Fruit fly (Drosophila melanogaster) whole organism, embryonic: ENCODE results near the gene RpS17.

Experiments used
- Bdp1 ChIP-seq: fragments of 200-800 bp; sonication (Bioruptor generic); optimal IDR thresholded peaks from 3 replicates; lab custom pipeline; 2016; ENCODE audit warnings: missing biosample characterization, missing genetic modification characterization
- CG10431 ChIP-seq: fragments of 200-800 bp; sonication (Bioruptor generic); optimal IDR thresholded peaks from 3 replicates; lab custom pipeline; 2018; ENCODE audit warnings: missing biosample characterization, mild to moderate bottlenecking, missing genetic modification characterization
- CG12219 ChIP-seq: fragments of 200-800 bp; sonication (Bioruptor generic); optimal IDR thresholded peaks from 3 replicates; lab custom pipeline; 2018; ENCODE audit warnings: missing biosample characterization, mild to moderate bottlenecking, missing genetic modification characterization
- CG12942 ChIP-seq: fragments of 200-800 bp; sonication (Bioruptor generic); optimal IDR thresholded peaks from 3 replicates; lab custom pipeline; 2016; ENCODE audit warnings: missing biosample characterization, missing genetic modification characterization
- CG15601 ChIP-seq: fragments of 200-800 bp; sonication (Bioruptor generic); optimal IDR thresholded peaks from 3 replicates; lab custom pipeline; 2019; ENCODE audit warnings: missing biosample characterization, mild to moderate bottlenecking, missing genetic modification characterization, moderate library complexity
- CG16863 ChIP-seq: fragments of 200-800 bp; sonication (Bioruptor generic); optimal IDR thresholded peaks from 3 replicates; lab custom pipeline; 2016; ENCODE audit warnings: missing biosample characterization, missing genetic modification characterization
- CG17328 ChIP-seq: fragments of 200-800 bp; sonication (Bioruptor generic); IDR thresholded peaks from 2 replicates; pipeline ENCODE4 v1.3.6; 2022; ENCODE audit warnings: missing biosample characterization, missing genetic modification characterization
- CG1792 ChIP-seq: fragments of 200-800 bp; sonication (Bioruptor generic); optimal IDR thresholded peaks from 2 replicates; lab custom pipeline; 2016; ENCODE audit warnings: missing biosample characterization, missing genetic modification characterization
- CG18764 ChIP-seq: fragments of 200-800 bp; sonication (Bioruptor generic); optimal IDR thresholded peaks from 3 replicates; lab custom pipeline; 2016; ENCODE audit warnings: missing biosample characterization, missing genetic modification characterization
- CG34422 ChIP-seq: fragments of 200-800 bp; sonication (Bioruptor generic); IDR thresholded peaks from 3 replicates; pipeline ENCODE4 v1.3.6; 2022; ENCODE audit warnings: missing biosample characterization, missing genetic modification characterization
- CG3726 ChIP-seq: fragments of 200-800 bp; sonication (Bioruptor generic); IDR thresholded peaks from 3 replicates; pipeline ENCODE4, ENCODE4 v1.3.6; 2022; ENCODE audit warnings: missing biosample characterization, missing genetic modification characterization
- CG7556 ChIP-seq: fragments of 200-800 bp; sonication (Bioruptor generic); optimal IDR thresholded peaks from 2 replicates; lab custom pipeline; 2017; ENCODE audit warnings: missing biosample characterization, mild to moderate bottlenecking, missing genetic modification characterization
- CG7928 ChIP-seq: fragments of 200-800 bp; sonication (Bioruptor generic); optimal IDR thresholded peaks from 2 replicates; lab custom pipeline; 2017; ENCODE audit warnings: missing biosample characterization, mild to moderate bottlenecking, missing genetic modification characterization
- CG7987 ChIP-seq: fragments of 200-800 bp; sonication (Bioruptor generic); optimal IDR thresholded peaks from 2 replicates; lab custom pipeline; 2018; ENCODE audit warnings: missing biosample characterization, mild to moderate bottlenecking, missing genetic modification characterization, moderate library complexity
- CG8290 ChIP-seq, 3 experiments: fragments of 200-800 bp; sonication (Bioruptor generic); optimal IDR thresholded peaks; 2 replicates each; lab custom pipeline; 2016 to 2019; ENCODE audit warnings: missing biosample characterization in 3 of 3, missing genetic modification characterization in 3 of 3, mild to moderate bottlenecking in 2 of 3, moderate library complexity in 1 of 3
- CG8359 ChIP-seq: fragments of 200-800 bp; sonication (Bioruptor generic); optimal IDR thresholded peaks from 2 replicates; lab custom pipeline; 2017; ENCODE audit warnings: missing biosample characterization, mild to moderate bottlenecking, missing genetic modification characterization, borderline replicate concordance
- CG9932 ChIP-seq: fragments of 200-800 bp; sonication (Bioruptor generic); IDR thresholded peaks from 2 replicates; pipeline ENCODE4 v1.3.6; 2022; ENCODE audit warnings: missing biosample characterization, missing genetic modification characterization
- Drgx ChIP-seq: fragments of 200-800 bp; sonication (Bioruptor generic); IDR thresholded peaks from 2 replicates; pipeline ENCODE4 v1.3.6; 2022; ENCODE audit warnings: missing biosample characterization, missing genetic modification characterization
- GATAe ChIP-seq: fragments of 200-800 bp; sonication (Bioruptor generic); conservative IDR thresholded peaks from 2 replicates; pipeline ENCODE4 v1.3.6; 2022; ENCODE audit warnings: missing biosample characterization, missing genetic modification characterization
- HLH3B ChIP-seq: fragments of 200-800 bp; sonication (Bioruptor generic); IDR thresholded peaks from 2 replicates; pipeline ENCODE4 v1.3.6; 2022; ENCODE audit warnings: missing biosample characterization, missing genetic modification characterization
- Hand ChIP-seq: fragments of 200-800 bp; sonication (Bioruptor generic); optimal IDR thresholded peaks from 2 replicates; lab custom pipeline; 2017; ENCODE audit warnings: mild to moderate bottlenecking, missing biosample characterization, missing genetic modification reagents, missing genetic modification characterization
- Hsf ChIP-seq: fragments of 200-800 bp; sonication (Bioruptor generic); optimal IDR thresholded peaks from 3 replicates; lab custom pipeline; 2016; ENCODE audit warnings: missing biosample characterization, missing genetic modification characterization
- Mrtf ChIP-seq: fragments of 200-800 bp; sonication (Bioruptor generic); IDR thresholded peaks from 3 replicates; pipeline ENCODE4 v1.3.6; 2022; ENCODE audit warnings: missing biosample characterization, missing genetic modification characterization
- Usf ChIP-seq: fragments of 200-800 bp; sonication (Bioruptor generic); optimal IDR thresholded peaks from 2 replicates; lab custom pipeline; 2017; ENCODE audit warnings: missing genotype, missing biosample characterization, missing genetic modification characterization
- ab ChIP-seq: fragments of 200-800 bp; sonication (Bioruptor generic); optimal IDR thresholded peaks from 2 replicates; lab custom pipeline; 2016; ENCODE audit warnings: missing biosample characterization, missing genetic modification characterization
- ac ChIP-seq: fragments of 200-800 bp; sonication (Bioruptor generic); optimal IDR thresholded peaks from 3 replicates; lab custom pipeline; 2017; ENCODE audit warnings: missing biosample characterization, mild to moderate bottlenecking, missing genetic modification characterization
- ap ChIP-seq: fragments of 200-800 bp; sonication (Bioruptor generic); IDR thresholded peaks from 2 replicates; pipeline ENCODE4 v1.3.6; 2022; ENCODE audit warnings: missing biosample characterization, missing genetic modification characterization
- caup ChIP-seq: fragments of 200-800 bp; sonication (Bioruptor generic); optimal IDR thresholded peaks from 3 replicates; lab custom pipeline; 2017; ENCODE audit warnings: missing biosample characterization, mild to moderate bottlenecking, missing genetic modification characterization, moderate library complexity; ENCODE audit not compliant: severe bottlenecking
- crc ChIP-seq: fragments of 200-800 bp; sonication (Bioruptor generic); optimal IDR thresholded peaks from 2 replicates; lab custom pipeline; 2016; ENCODE audit warnings: missing biosample characterization, missing genetic modification characterization
- crp ChIP-seq, 2 experiments: fragments of 200-800 bp; sonication (Bioruptor generic); optimal IDR thresholded peaks; 2 replicates in 1 of 2; 3 replicates in 1 of 2; lab custom pipeline; 2017; ENCODE audit warnings: missing biosample characterization in 2 of 2, missing genetic modification characterization in 2 of 2, mild to moderate bottlenecking in 1 of 2, moderate library complexity in 1 of 2
- disco-r ChIP-seq: fragments of 200-800 bp; sonication (Bioruptor generic); optimal IDR thresholded peaks from 2 replicates; lab custom pipeline; 2016; ENCODE audit warnings: missing biosample characterization, missing genetic modification characterization
- dm ChIP-seq: fragments of 200-800 bp; sonication (Bioruptor generic); optimal IDR thresholded peaks from 3 replicates; lab custom pipeline; 2016; ENCODE audit warnings: missing biosample characterization, missing genetic modification characterization
- dysf ChIP-seq: fragments of 200-800 bp; sonication (Bioruptor generic); IDR thresholded peaks from 3 replicates; pipeline ENCODE4 v1.3.6; 2022; ENCODE audit warnings: missing biosample characterization, missing genetic modification characterization
- en ChIP-seq: fragments of 200-800 bp; sonication (Bioruptor generic); optimal IDR thresholded peaks from 2 replicates; lab custom pipeline; 2016; ENCODE audit warnings: missing biosample characterization, missing genetic modification characterization
- gcm ChIP-seq: fragments of 200-800 bp; sonication (Bioruptor generic); optimal IDR thresholded peaks from 2 replicates; lab custom pipeline; 2019; ENCODE audit warnings: missing biosample characterization, mild to moderate bottlenecking, missing genetic modification characterization, moderate library complexity
- gfzf ChIP-seq: fragments of 200-800 bp; sonication (Bioruptor generic); optimal IDR thresholded peaks from 2 replicates; lab custom pipeline; 2016; ENCODE audit warnings: missing biosample characterization, mild to moderate bottlenecking, missing genetic modification characterization, moderate library complexity
- hb ChIP-seq: fragments of 200-800 bp; sonication (Bioruptor generic); IDR thresholded peaks from 3 replicates; pipeline ENCODE4 v1.3.6; 2022; ENCODE audit warnings: missing biosample characterization, missing genetic modification characterization; ENCODE audit not compliant: partially characterized antibody
- lab ChIP-seq: fragments of 200-800 bp; sonication (Bioruptor generic); optimal IDR thresholded peaks from 3 replicates; lab custom pipeline; 2017; ENCODE audit warnings: missing biosample characterization, missing genetic modification characterization, mild to moderate bottlenecking, moderate library complexity, missing genetic modification reagents
- lilli ChIP-seq: fragments of 200-800 bp; sonication (Bioruptor generic); optimal IDR thresholded peaks from 3 replicates; lab custom pipeline; 2016; ENCODE audit warnings: missing biosample characterization, missing genetic modification characterization
- nerfin-2 ChIP-seq: fragments of 200-800 bp; sonication (Bioruptor generic); IDR thresholded peaks from 2 replicates; pipeline ENCODE4 v1.3.6; 2022; ENCODE audit warnings: missing biosample characterization, missing genetic modification characterization; ENCODE audit not compliant: partially characterized antibody
- ranshi ChIP-seq: fragments of 200-800 bp; sonication (Bioruptor generic); IDR thresholded peaks from 2 replicates; pipeline ENCODE4 v1.3.6; 2022; ENCODE audit warnings: missing biosample characterization, missing genetic modification characterization
- slbo ChIP-seq: fragments of 200-800 bp; sonication (Bioruptor generic); IDR thresholded peaks from 2 replicates; pipeline ENCODE4 v1.3.6; 2022; ENCODE audit warnings: missing biosample characterization, missing genetic modification characterization
- tap ChIP-seq: fragments of 200-800 bp; optimal IDR thresholded peaks from 3 replicates; lab custom pipeline; 2019; ENCODE audit warnings: missing biosample characterization, mild to moderate bottlenecking, missing genetic modification characterization, moderate library complexity
- trem ChIP-seq: fragments of 200-800 bp; optimal IDR thresholded peaks from 3 replicates; lab custom pipeline; 2019; ENCODE audit warnings: missing biosample characterization, mild to moderate bottlenecking, missing genetic modification characterization, moderate library complexity
- vvl ChIP-seq: fragments of 200-800 bp; sonication (Bioruptor generic); IDR thresholded peaks from 2 replicates; pipeline ENCODE4 v1.3.6; 2022; ENCODE audit warnings: missing biosample characterization, missing genetic modification characterization
- wek ChIP-seq: fragments of 200-800 bp; sonication (Bioruptor generic); optimal IDR thresholded peaks from 3 replicates; lab custom pipeline; 2018; ENCODE audit warnings: missing biosample characterization, mild to moderate bottlenecking, missing genetic modification characterization, moderate library complexity
- wor ChIP-seq: fragments of 200-800 bp; sonication (Bioruptor generic); IDR thresholded peaks from 2 replicates; pipeline ENCODE4 v1.3.6; 2022; ENCODE audit warnings: missing biosample characterization, missing genetic modification characterization
- zf30C ChIP-seq: fragments of 200-800 bp; sonication (Bioruptor generic); optimal IDR thresholded peaks from 3 replicates; lab custom pipeline; 2018; ENCODE audit warnings: missing biosample characterization, mild to moderate bottlenecking, missing genetic modification characterization

Gene RpS17

DNA sequence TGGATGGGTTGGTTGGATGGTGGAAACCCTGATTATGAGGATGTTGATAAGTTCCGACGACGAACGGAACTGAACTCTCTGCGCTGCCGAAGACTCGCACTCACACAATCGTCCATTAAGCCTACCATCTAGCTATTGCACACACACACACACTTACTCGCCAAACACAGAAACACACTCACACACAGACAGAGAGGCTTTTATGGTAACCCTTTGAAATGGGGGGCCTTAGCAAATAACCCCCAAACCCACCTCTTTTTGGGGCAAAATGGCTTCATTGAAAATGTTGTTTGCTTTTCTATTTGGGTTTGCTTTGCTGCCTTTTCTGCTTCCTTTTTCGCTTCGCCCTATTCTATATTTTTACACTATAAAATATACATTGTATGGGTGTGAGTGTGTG lies 39.5 kb upstream of the RpS17 start (continued):
- TF ChIP-seq disco-r (GFP tag; lab: Kevin White, UChicago) (no peak), ap (GFP tag; lab: Robert Waterston, UW) (no peak)

DNA sequence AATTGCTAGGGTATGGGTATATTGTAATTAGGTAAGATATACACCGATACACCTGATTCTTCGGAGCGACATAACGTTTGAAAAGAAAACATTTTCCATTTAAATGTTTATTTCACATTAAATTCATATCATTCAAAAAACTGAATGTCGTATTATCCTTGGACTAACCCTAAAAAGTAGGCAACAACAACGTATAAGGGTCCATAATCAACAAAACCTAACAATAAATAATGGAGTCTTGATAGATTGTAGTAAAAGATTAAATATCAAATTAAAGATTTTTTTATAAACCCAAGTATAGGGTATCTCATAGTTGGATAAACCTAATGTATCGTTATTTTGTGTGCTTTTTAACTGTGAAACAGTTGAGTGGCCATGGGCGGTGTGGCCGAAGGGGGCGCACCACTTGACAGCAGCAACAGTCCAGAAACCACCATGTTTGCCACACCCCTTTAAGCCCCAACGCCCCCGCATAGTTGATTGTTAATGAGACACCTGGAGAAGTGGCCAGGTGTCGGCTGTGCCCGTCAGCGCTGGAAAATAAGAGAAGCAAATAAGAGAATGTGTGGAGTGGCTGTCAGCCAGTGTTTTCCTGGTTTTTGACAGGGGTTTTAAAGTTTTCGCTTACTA lies 38.8 kb upstream of the RpS17 start:
- TF ChIP-seq CG7928 (no peak), ranshi (GFP tag; lab: Robert Waterston, UW) (no peak), CG7987 (no peak), CG1792 (no peak), CG15601 (no peak), trem (no peak), dysf (GFP tag; lab: Robert Waterston, UW) (peak; percentile 36; the same call in 1 of the 3 replicates), Mrtf (GFP tag; lab: Robert Waterston, UW) (no peak), crc (no peak), zf30C (GFP tag; lab: Kevin White, UChicago) (no peak), Usf (GFP tag; lab: Kevin White, UChicago) (no peak), CG17328 (GFP tag; lab: Robert Waterston, UW) (no peak), slbo (GFP tag; lab: Robert Waterston, UW) (peak; percentile 35), Hsf (GFP tag; lab: Kevin White, UChicago) (peak; percentile 37), ac (GFP tag; lab: Kevin White, UChicago) (no peak), CG3726 (GFP tag; lab: Robert Waterston, UW) (no peak), gfzf (GFP tag; lab: Kevin White, UChicago) (no peak), Drgx (GFP tag; lab: Robert Waterston, UW) (no peak), CG18764 (GFP tag; lab: Kevin White, UChicago) (no peak), en (GFP tag; lab: Kevin White, UChicago) (no peak), CG9932 (GFP tag; lab: Robert Waterston, UW) (peak; percentile 12; the same call in 1 of the 2 replicates), vvl (GFP tag; lab: Robert Waterston, UW) (0 out of 2 replicates have a peak, but pooled peaks have one; percentile 9), GATAe (no peak), CG10431 (GFP tag; lab: Kevin White, UChicago) (no peak), crp (GFP tag; optimal IDR thresholded peaks at IDR 0.05; lab: Kevin White, UChicago) (no peak), wek (GFP tag; lab: Kevin White, UChicago) (no peak), CG8290 (GFP tag; optimal IDR thresholded peaks at IDR 0.05; lab: Kevin White, UChicago) (no peak), CG8290 (tag; optimal IDR thresholded peaks at IDR 0.05; lab: Kevin White, UChicago) (peak in 1 of 2 experiments; percentile 1), CG16863 (no peak), CG34422 (no peak), CG8359 (GFP tag; lab: Kevin White, UChicago) (no peak), ab (GFP tag; lab: Kevin White, UChicago) (no peak), wor (GFP tag; lab: Robert Waterston, UW) (no peak), CG12942 (GFP tag; lab: Kevin White, UChicago) (no peak), caup (GFP tag; lab: Kevin White, UChicago) (peak; percentile 30), lilli (GFP tag; lab: Kevin White, UChicago) (peak; percentile 27), CG7556 (GFP tag; lab: Kevin White, UChicago) (peak; percentile 56), HLH3B (no peak), hb (GFP tag; lab: Robert Waterston, UW) (0 out of 3 replicates have a peak, but pooled peaks have one; percentile 33), gcm (GFP tag; lab: Kevin White, UChicago) (no peak), Bdp1 (GFP tag; lab: Kevin White, UChicago) (no peak), nerfin-2 (GFP tag; lab: Robert Waterston, UW) (no peak), tap (tag; lab: Kevin White, UChicago) (no peak), lab (peak; percentile 21), dm (GFP tag; lab: Kevin White, UChicago) (no peak), Hand (GFP tag; lab: Kevin White, UChicago) (no peak), CG12219 (GFP tag; lab: Kevin White, UChicago) (no peak)
